Worm (Caenorhabditis elegans): ENCODE data around the gene clec-214.

- no peak for TF ChIP-seq daf-12 (tag; optimal IDR thresholded peaks at IDR 0.05)
- TF ChIP-seq elt-3 (tag; optimal IDR thresholded peaks at IDR 0.05) = no peak
- TF ChIP-seq ztf-4 (tag; optimal IDR thresholded peaks at IDR 0.05) = no peak
- no peak for TF ChIP-seq pqm-1 (tag; optimal IDR thresholded peaks at IDR 0.05)
- TF ChIP-seq unc-62 (GFP tag; optimal IDR thresholded peaks at IDR 0.05) = no peak
- TF ChIP-seq nhr-76 (tag; optimal IDR thresholded peaks at IDR 0.05) = no peak
- TF ChIP-seq nhr-77 (tag; optimal IDR thresholded peaks at IDR 0.05) = no peak
- TF ChIP-seq tbx-2 (tag; optimal IDR thresholded peaks at IDR 0.05) = no peak
- TF ChIP-seq ceh-82 (tag; optimal IDR thresholded peaks at IDR 0.05) = no peak
- TF ChIP-seq nhr-237 (tag; optimal IDR thresholded peaks at IDR 0.05) = no peak
- no peak for TF ChIP-seq zag-1 (tag; optimal IDR thresholded peaks at IDR 0.05)
- TF ChIP-seq fos-1 (tag; optimal IDR thresholded peaks at IDR 0.05) = no peak
- no peak for TF ChIP-seq jun-1 (tag; optimal IDR thresholded peaks at IDR 0.05)
Observed at ce11 chrV:7645454-7645853, 35.3 kb downstream of the clec-214 start, which contains the start of gene str-47.

Data from whole organism, L3 larva.